Worm (Caenorhabditis elegans): ENCODE results near the gene snn-1.

- no peak for TF ChIP-seq unc-62 (GFP tag; optimal IDR thresholded peaks at IDR 0.05)
- TF ChIP-seq C34B4.2 (tag; optimal IDR thresholded peaks at IDR 0.05) = no peak
- TF ChIP-seq pag-3 (tag; optimal IDR thresholded peaks at IDR 0.05; ENCODE audit: borderline replicate concordance, insufficient read depth) = no peak
- TF ChIP-seq ceh-82 (tag; optimal IDR thresholded peaks at IDR 0.05) = no peak
- TF ChIP-seq egl-27 (tag; optimal IDR thresholded peaks at IDR 0.05) = no peak
- TF ChIP-seq ceh-88 (GFP tag; IDR thresholded peaks at IDR 0.05) = no peak
- TF ChIP-seq elt-3 (tag; optimal IDR thresholded peaks at IDR 0.05) = no peak
- no peak for TF ChIP-seq aly-2 (tag; optimal IDR thresholded peaks at IDR 0.05)
- no peak for TF ChIP-seq fkh-10 (GFP tag; optimal IDR thresholded peaks at IDR 0.05)
These were observed 43.1 kb downstream of the snn-1 start, which contains the start of gene Y41D4A.1 for ce11 chrIV:1771843-1772242.

Measured in whole organism, L1 larva.